Worm (Caenorhabditis elegans): Measurements from ENCODE around the gene oxi-1.

The oxi-1 gene

ce11 chrIII:10857984-10858383 is at the start of gene oxi-1:
Gene oxi-1, plus strand, starts transcription at chrIII:10858284.
- TF ChIP-seq B0310.2 (tag; optimal IDR thresholded peaks at IDR 0.05): no peak

- no peak for TF ChIP-seq flt-1 (GFP tag; IDR thresholded peaks at IDR 0.05)
- TF ChIP-seq sea-1 (GFP tag; conservative IDR thresholded peaks at IDR 0.05): no peak
- TF ChIP-seq F13C5.2 (tag; optimal IDR thresholded peaks at IDR 0.05): no peak
- TF ChIP-seq aly-1 (tag; optimal IDR thresholded peaks at IDR 0.05): peak; percentile 38
Measured at ce11 chrIII:10808802-10809201, 49.3 kb upstream of the oxi-1 start.

DNA sequence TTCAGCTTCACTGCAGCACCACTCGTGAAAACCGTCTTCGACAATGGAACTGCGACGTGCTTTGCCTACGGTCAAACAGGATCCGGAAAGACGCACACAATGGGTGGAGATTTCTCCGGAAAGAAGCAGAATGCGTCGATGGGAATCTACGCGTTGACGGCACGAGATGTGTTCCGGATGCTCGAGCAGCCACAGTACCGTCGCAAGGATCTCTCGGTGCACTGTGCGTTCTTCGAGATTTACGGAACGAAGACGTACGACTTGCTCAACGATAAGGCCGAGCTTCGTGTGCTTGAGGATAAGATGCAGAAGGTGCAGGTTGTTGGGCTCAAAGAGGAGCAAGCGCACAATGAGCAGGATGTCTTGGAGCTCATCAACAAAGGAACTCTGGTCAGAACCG is 48.5 kb upstream of the oxi-1 start:
- TF ChIP-seq ceh-13 (GFP tag; optimal IDR thresholded peaks at IDR 0.05): no peak
- no peak for TF ChIP-seq ama-1 (optimal IDR thresholded peaks at IDR 0.05)
- TF ChIP-seq ceh-36 (tag; optimal IDR thresholded peaks at IDR 0.05): no peak
- TF ChIP-seq ets-7 (tag; optimal IDR thresholded peaks at IDR 0.05): no peak
- no peak for TF ChIP-seq tbx-37 (GFP tag; conservative IDR thresholded peaks at IDR 0.05)
- no peak for TF ChIP-seq pes-1 (GFP tag; IDR thresholded peaks at IDR 0.05)
- no peak for TF ChIP-seq aly-1 (tag; optimal IDR thresholded peaks at IDR 0.05)
- TF ChIP-seq sea-1 (GFP tag; conservative IDR thresholded peaks at IDR 0.05): no peak
- no peak for TF ChIP-seq F13C5.2 (tag; optimal IDR thresholded peaks at IDR 0.05)
- TF ChIP-seq hmbx-1 (tag; optimal IDR thresholded peaks at IDR 0.05): no peak
- no peak for TF ChIP-seq hnd-1 (tag; optimal IDR thresholded peaks at IDR 0.05)
- no peak for TF ChIP-seq hmg-4 (GFP tag; optimal IDR thresholded peaks at IDR 0.05)
- no peak for TF ChIP-seq flt-1 (GFP tag; IDR thresholded peaks at IDR 0.05)
- no peak for TF ChIP-seq B0310.2 (tag; optimal IDR thresholded peaks at IDR 0.05)
- no peak for TF ChIP-seq tbx-11 (GFP tag; IDR thresholded peaks at IDR 0.05)
- no peak for TF ChIP-seq tra-4 (tag; optimal IDR thresholded peaks at IDR 0.05)
- no peak for TF ChIP-seq scrt-1 (GFP tag; IDR thresholded peaks at IDR 0.05)

ce11 chrIII:10810483-10810836 is 47.6 kb upstream of the oxi-1 start:
- no peak for TF ChIP-seq F13C5.2 (tag; optimal IDR thresholded peaks at IDR 0.05)
- no peak for TF ChIP-seq hmbx-1 (tag; optimal IDR thresholded peaks at IDR 0.05)
- no peak for TF ChIP-seq pes-1 (GFP tag; IDR thresholded peaks at IDR 0.05)
- no peak for TF ChIP-seq flt-1 (GFP tag; IDR thresholded peaks at IDR 0.05)
- no peak for TF ChIP-seq ceh-13 (GFP tag; optimal IDR thresholded peaks at IDR 0.05)
- TF ChIP-seq tra-4 (tag; optimal IDR thresholded peaks at IDR 0.05): no peak
- no peak for TF ChIP-seq hnd-1 (tag; optimal IDR thresholded peaks at IDR 0.05)
- no peak for TF ChIP-seq scrt-1 (GFP tag; IDR thresholded peaks at IDR 0.05)

DNA sequence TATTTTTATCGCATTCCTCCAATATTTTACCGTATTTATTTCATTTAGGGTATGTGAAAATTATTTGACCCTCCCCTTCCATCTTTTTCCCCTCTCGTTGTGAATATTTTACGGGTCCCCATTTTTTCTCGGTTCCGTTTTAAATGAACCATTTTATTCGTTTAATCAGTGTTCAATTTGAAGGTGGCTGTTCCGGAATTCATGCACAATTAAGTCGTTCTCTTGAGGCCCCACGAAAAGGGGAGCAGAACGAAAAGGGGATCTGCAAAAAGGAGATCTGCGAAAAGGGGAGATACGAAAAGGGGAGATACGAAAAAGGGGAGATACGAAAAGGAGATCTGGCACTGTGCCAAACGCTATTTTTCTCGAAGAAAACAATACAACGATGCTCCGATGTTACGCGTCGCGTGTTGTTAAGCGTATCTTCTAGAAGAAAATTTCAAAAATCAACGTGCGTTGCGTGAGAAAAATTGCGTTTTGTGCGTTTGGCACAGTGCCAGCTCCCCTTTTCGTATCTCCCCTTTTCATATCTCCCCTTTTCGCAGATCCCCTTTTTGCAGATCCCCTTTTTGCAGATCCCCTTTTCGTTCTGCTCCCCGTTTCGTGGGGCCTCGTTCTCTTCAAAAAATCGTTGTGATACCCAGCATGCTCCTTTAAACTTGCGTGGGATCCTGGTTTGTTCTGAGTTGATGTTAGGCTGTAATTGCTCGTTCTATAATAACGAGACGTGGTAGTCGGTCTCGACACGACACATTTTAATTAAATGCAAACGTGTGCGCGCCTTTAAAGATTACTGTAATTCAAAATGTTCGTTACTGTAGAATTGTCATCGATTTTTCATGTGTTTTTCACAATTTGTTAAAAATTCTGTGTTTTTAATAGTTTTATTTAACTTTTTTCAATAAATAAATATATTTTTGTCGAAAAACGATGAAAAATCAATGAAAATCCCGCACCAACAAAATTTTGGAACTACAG is 47.0 kb upstream of the oxi-1 start:
- TF ChIP-seq tbx-11 (GFP tag; IDR thresholded peaks at IDR 0.05) (peak; percentile 38; the same call in 1 of the 2 replicates), pes-1 (GFP tag; IDR thresholded peaks at IDR 0.05) (peak; percentile 57), hmg-4 (GFP tag; optimal IDR thresholded peaks at IDR 0.05) (no peak), flt-1 (GFP tag; IDR thresholded peaks at IDR 0.05) (no peak), ama-1 (optimal IDR thresholded peaks at IDR 0.05) (no peak), scrt-1 (GFP tag; IDR thresholded peaks at IDR 0.05) (0 out of 2 replicates have a peak, but pooled peaks have one; percentile 48), ceh-36 (tag; optimal IDR thresholded peaks at IDR 0.05) (no peak), B0310.2 (tag; optimal IDR thresholded peaks at IDR 0.05) (no peak), ets-7 (tag; optimal IDR thresholded peaks at IDR 0.05) (no peak), aly-1 (tag; optimal IDR thresholded peaks at IDR 0.05) (no peak), hnd-1 (tag; optimal IDR thresholded peaks at IDR 0.05) (no peak), sea-1 (GFP tag; conservative IDR thresholded peaks at IDR 0.05) (peak; percentile 27; the same call in 1 of the 2 replicates), tra-4 (tag; optimal IDR thresholded peaks at IDR 0.05) (no peak), hmbx-1 (tag; optimal IDR thresholded peaks at IDR 0.05) (no peak), F13C5.2 (tag; optimal IDR thresholded peaks at IDR 0.05) (no peak), tbx-37 (GFP tag; conservative IDR thresholded peaks at IDR 0.05) (no peak), ceh-13 (GFP tag; optimal IDR thresholded peaks at IDR 0.05) (no peak)

DNA sequence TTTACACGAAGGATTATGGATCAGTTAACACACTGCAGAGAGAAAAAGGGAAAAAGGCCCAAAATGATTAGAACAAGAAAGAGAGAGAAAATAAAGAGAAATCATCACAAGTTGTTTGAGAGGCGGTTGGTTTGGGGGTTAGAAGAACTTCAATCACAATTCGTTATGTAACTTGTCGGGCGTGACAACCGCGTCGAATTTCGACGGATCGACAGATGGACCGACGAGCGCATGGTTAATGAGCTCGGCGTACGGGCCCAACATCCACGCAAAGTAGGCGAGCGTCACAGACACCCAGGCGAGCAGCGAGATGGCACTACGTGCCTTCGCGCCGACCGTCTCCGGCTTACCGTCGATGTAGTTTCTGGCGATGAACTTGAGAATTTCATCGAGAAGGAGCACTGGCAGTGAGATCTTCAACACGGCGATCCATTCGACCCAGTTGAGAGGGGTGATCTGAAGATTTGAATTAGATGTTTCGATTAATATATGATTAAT is 45.2 kb upstream of the oxi-1 start:
- TF ChIP-seq ceh-36 (tag; optimal IDR thresholded peaks at IDR 0.05): peak; percentile 1
- TF ChIP-seq ets-7 (tag; optimal IDR thresholded peaks at IDR 0.05): no peak

- TF ChIP-seq sea-1 (GFP tag; conservative IDR thresholded peaks at IDR 0.05) (no peak), tbx-37 (GFP tag; conservative IDR thresholded peaks at IDR 0.05) (no peak), tbx-11 (GFP tag; IDR thresholded peaks at IDR 0.05) (no peak), F13C5.2 (tag; optimal IDR thresholded peaks at IDR 0.05) (no peak), hmbx-1 (tag; optimal IDR thresholded peaks at IDR 0.05) (no peak), ets-7 (tag; optimal IDR thresholded peaks at IDR 0.05) (no peak), ama-1 (optimal IDR thresholded peaks at IDR 0.05) (no peak), B0310.2 (tag; optimal IDR thresholded peaks at IDR 0.05) (no peak), ceh-36 (tag; optimal IDR thresholded peaks at IDR 0.05) (no peak), tra-4 (tag; optimal IDR thresholded peaks at IDR 0.05) (no peak), hmg-4 (GFP tag; optimal IDR thresholded peaks at IDR 0.05) (no peak), scrt-1 (GFP tag; IDR thresholded peaks at IDR 0.05) (no peak), flt-1 (GFP tag; IDR thresholded peaks at IDR 0.05) (no peak), hnd-1 (tag; optimal IDR thresholded peaks at IDR 0.05) (no peak)
Measured at ce11 chrIII:10813886-10814285, 44.2 kb upstream of the oxi-1 start.

DNA sequence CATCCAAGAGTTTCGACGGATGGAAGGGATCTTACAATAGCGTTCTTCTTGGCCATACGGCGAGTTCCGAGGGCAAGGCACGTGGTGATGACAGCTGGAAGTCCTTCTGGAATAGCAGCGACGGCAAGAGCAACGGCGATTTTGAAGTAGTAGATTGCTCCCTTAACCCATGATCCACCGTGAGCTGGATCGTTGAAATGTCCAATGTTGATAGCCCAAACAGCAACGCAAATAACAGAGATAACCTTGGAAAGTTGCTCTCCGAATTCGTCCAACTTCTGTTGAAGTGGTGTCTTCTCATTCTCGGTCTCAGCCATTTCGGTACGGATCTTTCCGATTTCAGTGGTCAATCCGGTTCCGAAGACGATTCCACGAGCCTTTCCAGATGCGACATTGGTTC is 42.9 kb upstream of the oxi-1 start:
- TF ChIP-seq tbx-11 (GFP tag; IDR thresholded peaks at IDR 0.05) (no peak), F13C5.2 (tag; optimal IDR thresholded peaks at IDR 0.05) (no peak), ets-7 (tag; optimal IDR thresholded peaks at IDR 0.05) (no peak), scrt-1 (GFP tag; IDR thresholded peaks at IDR 0.05) (no peak), aly-1 (tag; optimal IDR thresholded peaks at IDR 0.05) (no peak), hnd-1 (tag; optimal IDR thresholded peaks at IDR 0.05) (no peak), hmg-4 (GFP tag; optimal IDR thresholded peaks at IDR 0.05) (no peak), sea-1 (GFP tag; conservative IDR thresholded peaks at IDR 0.05) (no peak), tbx-37 (GFP tag; conservative IDR thresholded peaks at IDR 0.05) (no peak), pes-1 (GFP tag; IDR thresholded peaks at IDR 0.05) (no peak), tra-4 (tag; optimal IDR thresholded peaks at IDR 0.05) (no peak), ama-1 (optimal IDR thresholded peaks at IDR 0.05) (no peak), ceh-36 (tag; optimal IDR thresholded peaks at IDR 0.05) (no peak), ceh-13 (GFP tag; optimal IDR thresholded peaks at IDR 0.05) (no peak), flt-1 (GFP tag; IDR thresholded peaks at IDR 0.05) (no peak)

Data from whole organism, early embryonic.